Fruit fly (Drosophila melanogaster) whole organism, embryonic: ENCODE data around the gene cav.

Source experiments
- BEAF-32 ChIP-seq: fragments of 200-800 bp; sonication (Bioruptor generic); optimal IDR thresholded peaks from 3 replicates; lab custom pipeline; 2017; ENCODE audit warnings: missing biosample characterization, missing genetic modification characterization, mild to moderate bottlenecking, moderate library complexity, missing genetic modification reagents
- CG10209 ChIP-seq: fragments of 200-800 bp; sonication (Bioruptor generic); optimal IDR thresholded peaks from 3 replicates; lab custom pipeline; 2017; ENCODE audit warnings: missing biosample characterization, mild to moderate bottlenecking, missing genetic modification characterization, missing genetic modification reagents
- CG10321 ChIP-seq: fragments of 200-800 bp; sonication (Bioruptor generic); IDR thresholded peaks from 2 replicates; pipeline ENCODE4 v1.3.6; 2022; ENCODE audit warnings: missing biosample characterization, missing genetic modification characterization
- CG10979 ChIP-seq: fragments of 200-800 bp; sonication (Bioruptor generic); optimal IDR thresholded peaks from 2 replicates; lab custom pipeline; 2018; ENCODE audit warnings: missing biosample characterization, mild to moderate bottlenecking, missing genetic modification characterization, moderate library complexity
- CG12236 ChIP-seq: fragments of 200-800 bp; sonication (Bioruptor generic); optimal IDR thresholded peaks from 2 replicates; lab custom pipeline; 2016; ENCODE audit warnings: missing biosample characterization, missing genetic modification characterization
- CG1602 ChIP-seq: fragments of 200-800 bp; sonication (Bioruptor generic); optimal IDR thresholded peaks from 3 replicates; lab custom pipeline; 2016; ENCODE audit warnings: missing biosample characterization, missing genetic modification characterization
- CG18619 ChIP-seq: fragments of 200-800 bp; sonication (Bioruptor generic); optimal IDR thresholded peaks from 3 replicates; lab custom pipeline; 2017; ENCODE audit warnings: missing biosample characterization, mild to moderate bottlenecking, missing genetic modification characterization
- CG30403 ChIP-seq: fragments of 200-800 bp; sonication (Bioruptor generic); optimal IDR thresholded peaks from 3 replicates; lab custom pipeline; 2016; ENCODE audit warnings: missing biosample characterization, missing genetic modification characterization
- CG31441 ChIP-seq: fragments of 200-800 bp; sonication (Bioruptor generic); IDR thresholded peaks from 2 replicates; pipeline ENCODE4 v1.3.6; 2022; ENCODE audit warnings: missing biosample characterization, missing genetic modification characterization
- CG33213 ChIP-seq: fragments of 200-800 bp; sonication (Bioruptor generic); optimal IDR thresholded peaks from 3 replicates; lab custom pipeline; 2016; ENCODE audit warnings: missing biosample characterization, missing genetic modification characterization
- CG34422 ChIP-seq: fragments of 200-800 bp; sonication (Bioruptor generic); IDR thresholded peaks from 3 replicates; pipeline ENCODE4 v1.3.6; 2022; ENCODE audit warnings: missing biosample characterization, missing genetic modification characterization
- CG3726 ChIP-seq: fragments of 200-800 bp; sonication (Bioruptor generic); IDR thresholded peaks from 3 replicates; pipeline ENCODE4, ENCODE4 v1.3.6; 2022; ENCODE audit warnings: missing biosample characterization, missing genetic modification characterization
- CG3995 ChIP-seq: fragments of 200-800 bp; sonication (Bioruptor generic); optimal IDR thresholded peaks from 3 replicates; lab custom pipeline; 2016; ENCODE audit warnings: missing biosample characterization, missing genetic modification characterization
- CG42726 ChIP-seq: fragments of 200-800 bp; sonication (Bioruptor generic); IDR thresholded peaks from 2 replicates; pipeline ENCODE4 v1.3.6; 2022; ENCODE audit warnings: missing biosample characterization, missing genetic modification characterization; ENCODE audit not compliant: partially characterized antibody
- CG4617 ChIP-seq: fragments of 200-800 bp; sonication (Bioruptor generic); optimal IDR thresholded peaks from 3 replicates; lab custom pipeline; 2016; ENCODE audit warnings: missing biosample characterization, missing genetic modification characterization, borderline replicate concordance
- CG5953 ChIP-seq: fragments of 200-800 bp; sonication (Bioruptor generic); IDR thresholded peaks from 2 replicates; pipeline ENCODE4 v1.3.6; 2022; ENCODE audit warnings: missing biosample characterization, missing genetic modification characterization
- CG6689 ChIP-seq: fragments of 200-800 bp; sonication (Bioruptor generic); IDR thresholded peaks from 2 replicates; pipeline ENCODE4 v1.3.6; 2022; ENCODE audit warnings: missing biosample characterization, missing genetic modification characterization
- Camta ChIP-seq: fragments of 200-800 bp; sonication (Bioruptor generic); optimal IDR thresholded peaks from 2 replicates; lab custom pipeline; 2016; ENCODE audit warnings: missing biosample characterization, missing genetic modification characterization
- D ChIP-seq, 2 experiments: fragments of 200-800 bp in 1 of 2; fragments of >200 bp in 1 of 2; sonication (Bioruptor generic) in 1 of 2; optimal IDR thresholded peaks; 2 replicates in 1 of 2; 3 replicates in 1 of 2; lab custom pipeline; 2017; ENCODE audit warnings: mild to moderate bottlenecking in 1 of 2, missing biosample characterization in 1 of 2, missing genetic modification characterization in 1 of 2, missing genetic modification reagents in 1 of 2
- Dref ChIP-seq: fragments of 200-800 bp; sonication (Bioruptor generic); IDR thresholded peaks from 2 replicates; pipeline ENCODE4 v1.3.6; 2022; ENCODE audit warnings: missing biosample characterization, missing genetic modification characterization
- H15 ChIP-seq: fragments of 200-800 bp; sonication (Bioruptor generic); IDR thresholded peaks from 3 replicates; pipeline ENCODE4 v1.3.6; 2022; ENCODE audit warnings: missing biosample characterization, missing genetic modification characterization
- Hmx ChIP-seq: fragments of 200-800 bp; sonication (Bioruptor generic); optimal IDR thresholded peaks from 2 replicates; lab custom pipeline; 2016; ENCODE audit warnings: missing biosample characterization, missing genetic modification characterization
- Hr3 ChIP-seq: fragments of 200-800 bp; sonication (Bioruptor generic); optimal IDR thresholded peaks from 3 replicates; lab custom pipeline; 2016; ENCODE audit warnings: missing biosample characterization, missing genetic modification characterization
- Lim3 ChIP-seq: fragments of 200-800 bp; sonication (Bioruptor generic); IDR thresholded peaks from 2 replicates; pipeline ENCODE4 v1.3.6; 2022; ENCODE audit warnings: missing biosample characterization, missing genetic modification characterization
- Oaz ChIP-seq: fragments of 200-800 bp; sonication (Bioruptor generic); IDR thresholded peaks from 2 replicates; pipeline ENCODE4 v1.3.6; 2022; ENCODE audit warnings: missing biosample characterization, missing genetic modification characterization
- Sox100B ChIP-seq: fragments of 200-800 bp; sonication (Bioruptor generic); optimal IDR thresholded peaks from 3 replicates; lab custom pipeline; 2018; ENCODE audit warnings: missing biosample characterization, mild to moderate bottlenecking, missing genetic modification characterization
- btn ChIP-seq: fragments of 200-800 bp; sonication (Bioruptor generic); optimal IDR thresholded peaks from 2 replicates; lab custom pipeline; 2016; ENCODE audit warnings: missing biosample characterization, missing genetic modification characterization
- cg ChIP-seq: fragments of 200-800 bp; sonication (Bioruptor generic); optimal IDR thresholded peaks from 3 replicates; lab custom pipeline; 2019; ENCODE audit warnings: missing biosample characterization, mild to moderate bottlenecking, missing genetic modification characterization, moderate library complexity
- crol ChIP-seq: fragments of 200-800 bp; sonication (Bioruptor generic); IDR thresholded peaks from 2 replicates; pipeline ENCODE4 v1.3.6; 2022; ENCODE audit warnings: missing biosample characterization, missing genetic modification characterization
- dmrt99B ChIP-seq: fragments of 200-800 bp; sonication (Bioruptor generic); optimal IDR thresholded peaks from 2 replicates; lab custom pipeline; 2018; ENCODE audit warnings: missing biosample characterization, mild to moderate bottlenecking, missing genetic modification characterization, moderate library complexity
- eve ChIP-seq, 2 experiments: fragments of >200 bp; optimal IDR thresholded peaks; 2 replicates each; lab custom pipeline; 2017; ENCODE audit warnings: missing biosample characterization in 2 of 2, missing genetic modification characterization in 2 of 2
- ham ChIP-seq: fragments of 200-800 bp; sonication (Bioruptor generic); IDR thresholded peaks from 2 replicates; pipeline ENCODE4 v1.3.6; 2022; ENCODE audit warnings: missing biosample characterization, missing genetic modification characterization
- her ChIP-seq: fragments of 200-800 bp; sonication (Bioruptor generic); optimal IDR thresholded peaks from 2 replicates; lab custom pipeline; 2016; ENCODE audit warnings: missing biosample characterization, missing genetic modification characterization
- insv ChIP-seq, 2 experiments: fragments of 200-800 bp; sonication (Bioruptor generic); optimal IDR thresholded peaks; 3 replicates each; lab custom pipeline; 2016 to 2018; ENCODE audit warnings: missing biosample characterization in 2 of 2, missing genetic modification characterization in 2 of 2
- kni ChIP-seq: fragments of 200-800 bp; sonication (Bioruptor generic); optimal IDR thresholded peaks from 3 replicates; lab custom pipeline; 2017; ENCODE audit warnings: mild to moderate bottlenecking, missing biosample characterization, missing genetic modification reagents, missing genetic modification characterization
- luna ChIP-seq: fragments of 200-800 bp; sonication (Bioruptor generic); optimal IDR thresholded peaks from 2 replicates; lab custom pipeline; 2016; ENCODE audit warnings: missing biosample characterization, missing genetic modification characterization
- ranshi ChIP-seq: fragments of 200-800 bp; sonication (Bioruptor generic); IDR thresholded peaks from 2 replicates; pipeline ENCODE4 v1.3.6; 2022; ENCODE audit warnings: missing biosample characterization, missing genetic modification characterization
- sna ChIP-seq: fragments of 200-800 bp; sonication (Bioruptor generic); IDR thresholded peaks from 2 replicates; pipeline ENCODE4 v1.3.6; 2022; ENCODE audit warnings: missing biosample characterization, missing genetic modification characterization; ENCODE audit not compliant: partially characterized antibody
- sob ChIP-seq: fragments of 200-800 bp; sonication (Bioruptor generic); IDR thresholded peaks from 2 replicates; pipeline ENCODE4 v1.3.6; 2022; ENCODE audit warnings: missing biosample characterization, missing genetic modification characterization
- stwl ChIP-seq: fragments of 200-800 bp; sonication (Bioruptor generic); optimal IDR thresholded peaks from 3 replicates; lab custom pipeline; 2018; ENCODE audit warnings: missing biosample characterization, mild to moderate bottlenecking, missing genetic modification characterization, moderate library complexity
- tgo ChIP-seq: fragments of 200-800 bp; sonication (Bioruptor generic); IDR thresholded peaks from 3 replicates; pipeline ENCODE4 v1.3.6; 2022; ENCODE audit warnings: missing biosample characterization, missing genetic modification characterization
- trh ChIP-seq: fragments of 200-800 bp; sonication (Bioruptor generic); optimal IDR thresholded peaks from 2 replicates; lab custom pipeline; 2016; ENCODE audit warnings: missing biosample characterization, missing genetic modification characterization
- zen2 ChIP-seq: fragments of 200-800 bp; sonication (Bioruptor generic); IDR thresholded peaks from 3 replicates; pipeline ENCODE4 v1.3.6; 2022; ENCODE audit warnings: missing biosample characterization, missing genetic modification characterization; ENCODE audit not compliant: partially characterized antibody

Gene cav

DNA sequence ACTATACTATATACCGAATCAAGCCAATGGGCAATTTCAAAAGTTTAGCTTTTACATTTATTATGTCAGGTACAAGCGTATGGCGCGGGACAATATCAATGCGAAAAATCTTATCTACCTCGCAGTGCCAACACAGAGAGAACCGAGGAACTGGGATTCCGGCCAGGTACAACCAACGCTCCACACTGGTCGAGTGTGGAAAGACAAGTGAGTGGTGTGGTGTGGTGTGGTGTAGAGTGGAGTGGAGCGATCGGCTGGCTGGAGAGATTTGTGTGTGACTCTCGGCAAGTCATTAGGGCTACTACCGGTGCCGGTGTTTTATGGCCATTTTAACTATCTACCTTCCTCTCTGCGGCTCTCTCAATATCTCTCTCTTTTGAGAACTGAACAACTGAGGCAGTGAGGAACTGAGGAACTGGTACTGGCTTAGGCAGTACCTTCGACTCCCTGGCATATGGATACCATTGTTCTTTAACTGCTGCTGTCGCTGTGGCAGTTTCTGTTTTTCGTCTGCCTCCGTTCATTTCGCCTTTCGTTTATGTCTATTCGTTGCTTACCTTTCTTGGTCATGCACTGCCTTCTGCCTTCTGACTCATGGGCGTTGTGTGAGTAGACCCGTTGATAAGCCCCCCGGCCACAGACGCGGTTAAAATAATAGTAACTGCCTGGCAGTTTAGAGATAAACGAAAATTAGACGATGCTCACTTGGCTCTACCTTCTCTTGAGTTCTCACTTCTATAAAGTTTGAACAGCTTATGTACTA is 38.6 kb downstream of the cav start (continued):
- peak; percentile 85 for TF ChIP-seq CG34422 (GFP tag; lab: Robert Waterston, UW)
- peak; percentile 87 for TF ChIP-seq tgo (GFP tag; lab: Robert Waterston, UW)
- TF ChIP-seq CG3995 (GFP tag; lab: Kevin White, UChicago) = peak; percentile 69
- peak; percentile 76 for TF ChIP-seq CG33213 (GFP tag; lab: Kevin White, UChicago)
- peak; percentile 88 for TF ChIP-seq CG6689 (GFP tag; lab: Robert Waterston, UW)
- TF ChIP-seq Sox100B = peak; percentile 82
- TF ChIP-seq CG18619 (GFP tag; lab: Kevin White, UChicago) = peak; percentile 90
- peak; percentile 37; the same call in 1 of the 2 replicates for TF ChIP-seq Lim3 (GFP tag; lab: Robert Waterston, UW)
- peak; percentile 85 for TF ChIP-seq Camta (GFP tag; lab: Kevin White, UChicago)
- TF ChIP-seq sob = peak; percentile 88
- peak; percentile 91 for TF ChIP-seq CG10979 (tag; lab: Kevin White, UChicago)
- peak; percentile 88 for TF ChIP-seq her (GFP tag; lab: Kevin White, UChicago)
- peak; percentile 36; the same call in 1 of the 2 replicates for TF ChIP-seq Dref
- TF ChIP-seq Hmx (GFP tag; lab: Kevin White, UChicago) = peak; percentile 82
- TF ChIP-seq CG30403 (GFP tag; lab: Kevin White, UChicago) = peak; percentile 90
- peak; percentile 74 for TF ChIP-seq luna (GFP tag; lab: Kevin White, UChicago)
- peak in 1 of 2 experiments; percentile 73 for TF ChIP-seq eve (GFP tag; optimal IDR thresholded peaks at IDR 0.05; lab: Kevin White, UChicago)
- peak; percentile 91 for TF ChIP-seq dmrt99B (tag; lab: Kevin White, UChicago)
- TF ChIP-seq sna (GFP tag; lab: Robert Waterston, UW) = no peak
- TF ChIP-seq CG5953 = peak; percentile 80
- TF ChIP-seq trh (GFP tag; lab: Kevin White, UChicago) = peak; percentile 51
- no peak; the same call in 1 of the 2 replicates for TF ChIP-seq crol
- TF ChIP-seq D (optimal IDR thresholded peaks at IDR 0.05; lab: Kevin White, UChicago) = peak; percentile 83
- peak; percentile 87 for TF ChIP-seq D (GFP tag; optimal IDR thresholded peaks at IDR 0.05; lab: Kevin White, UChicago)
- peak; percentile 53; the same call in 1 of the 2 replicates for TF ChIP-seq CG10321 (GFP tag; lab: Robert Waterston, UW)
- peak; percentile 84 for TF ChIP-seq Hr3 (GFP tag; lab: Kevin White, UChicago)
- TF ChIP-seq stwl (tag; lab: Kevin White, UChicago) = peak; percentile 17
- peak; percentile 84 for TF ChIP-seq kni (GFP tag; lab: Kevin White, UChicago)
- TF ChIP-seq cg (GFP tag; lab: Kevin White, UChicago) = no peak
- no peak for TF ChIP-seq zen2 (GFP tag; lab: Robert Waterston, UW)
- no peak for TF ChIP-seq ham (GFP tag; lab: Robert Waterston, UW)
- peak; percentile 92 for TF ChIP-seq ranshi (GFP tag; lab: Robert Waterston, UW)
- TF ChIP-seq CG1602 (GFP tag; lab: Kevin White, UChicago) = peak; percentile 85
- peak; percentile 85 for TF ChIP-seq H15 (GFP tag; lab: Robert Waterston, UW)
- peak; percentile 58 for TF ChIP-seq CG4617 (GFP tag; lab: Kevin White, UChicago)
- TF ChIP-seq CG12236 = peak; percentile 75
- TF ChIP-seq Oaz = peak; percentile 55
- TF ChIP-seq BEAF-32 (GFP tag; lab: Kevin White, UChicago) = no peak
- peak; percentile 91 for TF ChIP-seq CG10209 (GFP tag; lab: Kevin White, UChicago)
- TF ChIP-seq btn (GFP tag; lab: Kevin White, UChicago) = peak; percentile 85
- peak in 1 of 2 experiments; percentile 44 for TF ChIP-seq insv (GFP tag; optimal IDR thresholded peaks at IDR 0.05; lab: Kevin White, UChicago)
- TF ChIP-seq CG3726 (GFP tag; lab: Robert Waterston, UW) = peak; percentile 80; the same call in 2 of the 3 replicates
- no peak for TF ChIP-seq CG42726 (GFP tag; lab: Robert Waterston, UW)
- peak; percentile 91 for TF ChIP-seq CG31441 (GFP tag; lab: Robert Waterston, UW)
